Worm (Caenorhabditis elegans) whole organism, L1 larva: ENCODE results near the gene T24C4.10.

Experiments used
- aha-1 ChIP-seq: fragments of 150-350 bp; optimal IDR thresholded peaks from 2 replicates; lab custom pipeline; 2014; ENCODE audit warnings: missing biosample characterization, missing genetic modification characterization
- alr-1 ChIP-seq: fragments of 200-800 bp; sonication (Bioruptor generic); optimal IDR thresholded peaks from 2 replicates; lab custom pipeline; 2018; ENCODE audit warnings: borderline replicate concordance, mild to moderate bottlenecking, missing genetic modification characterization, missing compliant biosample characterization
- dpl-1 ChIP-seq, 3 experiments: fragments of 150-350 bp in 2 of 3; sonication (generic microtip) in 1 of 3; optimal IDR thresholded peaks; 2 replicates each; lab custom pipeline; 2014 to 2017; ENCODE audit warnings: missing biosample characterization in 3 of 3, missing genetic modification characterization in 3 of 3, missing genetic modification reagents in 3 of 3
- ets-5 ChIP-seq: fragments of 200-800 bp; sonication (Bioruptor generic); IDR thresholded peaks from 2 replicates; pipeline ENCODE4 v1.3.6; 2022; ENCODE audit warnings: missing genetic modification characterization, missing compliant biosample characterization
- jun-1 ChIP-seq: fragments of 150-350 bp; optimal IDR thresholded peaks from 2 replicates; lab custom pipeline; 2014; ENCODE audit warnings: missing biosample characterization, missing genetic modification reagents, missing genetic modification characterization
- nhr-12 ChIP-seq: sonication (generic microtip); optimal IDR thresholded peaks from 2 replicates; lab custom pipeline; 2017; ENCODE audit warnings: missing biosample characterization, missing genetic modification characterization
- nhr-19 ChIP-seq: fragments of 200-800 bp; sonication (Bioruptor generic); conservative IDR thresholded peaks from 2 replicates; pipeline ENCODE4 v1.3.6; 2022; ENCODE audit warnings: missing genetic modification characterization, missing compliant biosample characterization
- pag-3 ChIP-seq: sonication (generic microtip); optimal IDR thresholded peaks from 2 replicates; lab custom pipeline; 2017; ENCODE audit warnings: missing genetic modification characterization, mild to moderate bottlenecking, missing compliant biosample characterization, antibody characterized with exemption, borderline replicate concordance; ENCODE audit not compliant: insufficient read depth
- sox-4 ChIP-seq: sonication (generic microtip); optimal IDR thresholded peaks from 2 replicates; lab custom pipeline; 2016; ENCODE audit warnings: missing genetic modification characterization, missing compliant biosample characterization
- tbx-2 ChIP-seq: sonication (generic microtip); optimal IDR thresholded peaks from 2 replicates; lab custom pipeline; 2016; ENCODE audit warnings: missing genetic modification characterization, missing compliant biosample characterization

DNA sequence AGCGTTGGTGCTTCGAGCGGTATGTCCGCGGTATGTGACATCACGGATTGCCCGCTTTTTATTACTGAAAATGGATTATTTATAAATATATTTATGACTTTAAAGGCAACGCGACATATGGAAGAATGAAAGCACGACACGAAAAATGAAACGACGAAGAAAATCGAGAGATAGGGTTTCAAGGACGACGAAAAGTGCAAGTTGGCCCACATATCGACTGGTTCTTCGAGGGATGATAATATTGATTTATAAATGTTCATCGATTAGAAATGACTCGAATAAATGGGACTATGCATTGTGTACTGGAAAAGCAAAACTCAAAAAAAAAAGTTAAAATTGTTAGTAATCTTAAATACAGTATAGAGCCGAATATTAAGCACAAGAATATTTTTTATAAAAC is 4.3 kb downstream of the T24C4.10 start, which contains the start of gene zer-1:
- TF ChIP-seq pag-3 (no peak), tbx-2 (tag; lab: Kevin White, UChicago) (no peak), nhr-12 (tag; lab: Kevin White, UChicago) (no peak), nhr-19 (GFP tag; lab: Robert Waterston, UW) (no peak), dpl-1 (GFP tag; optimal IDR thresholded peaks at IDR 0.05; lab: Kevin White, UChicago) (no peak), jun-1 (tag; lab: Kevin White, UChicago) (no peak), alr-1 (tag; lab: Kevin White, UChicago) (no peak), aha-1 (tag; lab: Kevin White, UChicago) (no peak), ets-5 (GFP tag; lab: Robert Waterston, UW) (no peak), sox-4 (no peak)
